Fruit fly (Drosophila melanogaster) whole organism, embryonic: Measurements from ENCODE around the gene amn.

ENCODE experiments used
- CG15479 ChIP-seq: fragments of 200-800 bp; sonication (Bioruptor generic); optimal IDR thresholded peaks from 3 replicates; lab custom pipeline; 2019; ENCODE audit warnings: missing biosample characterization, mild to moderate bottlenecking, missing genetic modification characterization, moderate library complexity
- CG3726 ChIP-seq: fragments of 200-800 bp; sonication (Bioruptor generic); IDR thresholded peaks from 3 replicates; pipeline ENCODE4, ENCODE4 v1.3.6; 2022; ENCODE audit warnings: missing biosample characterization, missing genetic modification characterization
- Doc3 ChIP-seq: fragments of 200-800 bp; sonication (Bioruptor generic); IDR thresholded peaks from 3 replicates; pipeline ENCODE4 v1.3.6; 2022; ENCODE audit warnings: missing biosample characterization, missing genetic modification characterization; ENCODE audit not compliant: partially characterized antibody
- Jarid2 ChIP-seq: fragments of 200-800 bp; sonication (Bioruptor generic); optimal IDR thresholded peaks from 3 replicates; lab custom pipeline; 2017; ENCODE audit warnings: mild to moderate bottlenecking, missing biosample characterization, missing genetic modification reagents, missing genetic modification characterization
- bcd ChIP-seq: fragments of 200-800 bp; sonication (Bioruptor generic); optimal IDR thresholded peaks from 2 replicates; lab custom pipeline; 2017; ENCODE audit warnings: missing biosample characterization, mild to moderate bottlenecking, missing genetic modification characterization
- btn ChIP-seq: fragments of 200-800 bp; sonication (Bioruptor generic); optimal IDR thresholded peaks from 2 replicates; lab custom pipeline; 2016; ENCODE audit warnings: missing biosample characterization, missing genetic modification characterization
- croc ChIP-seq: fragments of 200-800 bp; sonication (Bioruptor generic); conservative IDR thresholded peaks from 3 replicates; pipeline ENCODE4 v1.3.6; 2022; ENCODE audit warnings: missing biosample characterization, missing genetic modification characterization
- inv ChIP-seq: fragments of 200-800 bp; sonication (Bioruptor generic); IDR thresholded peaks from 2 replicates; pipeline ENCODE4 v1.3.6; 2022; ENCODE audit warnings: missing biosample characterization, missing genetic modification characterization; ENCODE audit not compliant: partially characterized antibody
- pb ChIP-seq: fragments of 200-800 bp; sonication (Bioruptor generic); optimal IDR thresholded peaks from 3 replicates; lab custom pipeline; 2016; ENCODE audit warnings: missing biosample characterization, missing genetic modification characterization
- slou ChIP-seq: fragments of 200-800 bp; sonication (Bioruptor generic); optimal IDR thresholded peaks from 3 replicates; lab custom pipeline; 2016; ENCODE audit warnings: missing biosample characterization, missing genetic modification characterization
- slp2 ChIP-seq: fragments of 200-800 bp; sonication (Bioruptor generic); optimal IDR thresholded peaks from 2 replicates; lab custom pipeline; 2016; ENCODE audit warnings: missing biosample characterization, missing genetic modification characterization
- tll ChIP-seq, 2 experiments: fragments of 200-800 bp in 1 of 2; fragments of >200 bp in 1 of 2; sonication (Bioruptor generic) in 1 of 2; optimal IDR thresholded peaks; 2 replicates each; lab custom pipeline; 2017 to 2019; ENCODE audit warnings: missing biosample characterization in 2 of 2, missing genetic modification characterization in 2 of 2, mild to moderate bottlenecking in 1 of 2, moderate library complexity in 1 of 2
- z ChIP-seq: fragments of 200-800 bp; sonication (Bioruptor generic); IDR thresholded peaks from 3 replicates; pipeline ENCODE4 v1.3.6; 2022; ENCODE audit warnings: missing biosample characterization, missing genetic modification characterization

DNA sequence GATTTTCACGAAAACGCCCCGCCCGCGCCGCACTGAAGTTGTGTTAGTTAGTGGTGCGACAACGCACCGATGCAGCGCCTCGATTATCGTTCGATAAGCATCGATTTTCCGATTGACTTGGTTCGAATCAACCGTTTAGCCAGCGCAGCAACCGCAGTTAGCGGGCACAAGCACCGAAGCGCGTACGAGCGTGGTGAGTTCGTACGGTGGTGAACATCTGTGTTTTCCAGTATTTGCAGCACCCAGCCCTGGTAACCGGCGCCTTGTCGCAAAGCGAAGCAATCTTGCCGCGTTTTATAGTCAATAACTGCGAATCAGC, 37.9 kb downstream of the amn start, which contains the start of the genes pico and Nup205:
- TF ChIP-seq pb (no peak), croc (GFP tag; lab: Robert Waterston, UW) (no peak), Jarid2 (GFP tag; lab: Kevin White, UChicago) (no peak), CG15479 (no peak), z (GFP tag; lab: Robert Waterston, UW) (no peak), slou (GFP tag; lab: Kevin White, UChicago) (no peak), bcd (GFP tag; lab: Kevin White, UChicago) (peak; percentile 33), tll (GFP tag; optimal IDR thresholded peaks at IDR 0.05; lab: Kevin White, UChicago) (no peak), btn (GFP tag; lab: Kevin White, UChicago) (no peak), slp2 (no peak), Doc3 (GFP tag; lab: Robert Waterston, UW) (peak; percentile 57; the same call in 1 of the 3 replicates), inv (peak; percentile 54; the same call in 1 of the 2 replicates), CG3726 (no peak)
